Fruit fly (Drosophila melanogaster): ENCODE results near the gene Vps13B.
"Not testable (repeated sequence)": the region's sequence is repeated elsewhere in the genome, so short reads cannot be mapped to it uniquely, and the experiment has no call there.

The Vps13B gene

DNA sequence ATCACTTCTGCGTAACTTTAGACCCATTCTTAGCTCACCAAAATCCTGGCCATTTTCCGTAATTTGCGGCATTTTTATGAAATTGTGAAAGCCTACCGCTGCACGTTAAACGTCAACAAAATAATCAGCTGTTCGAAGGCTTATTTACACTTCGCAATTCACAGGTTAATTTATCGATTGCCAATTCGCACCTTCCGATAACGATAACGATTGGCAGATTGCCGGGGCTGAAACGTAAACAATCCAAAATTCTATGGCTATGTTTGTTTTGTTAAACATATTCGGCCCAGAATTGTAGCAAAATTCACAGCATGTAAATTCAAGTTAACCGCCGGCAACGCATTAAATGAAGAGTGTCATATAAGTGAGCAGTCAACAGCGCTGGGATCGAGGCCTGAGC lies at the start of gene Vps13B, which contains the start of gene eIF2Balpha:
Gene Vps13B (plus strand): TSS at position 223 of the 400 bp plus-strand sequence.
Gene eIF2Balpha (minus strand): TSS at position 133 of the 400 bp plus-strand sequence.
- no peak for TF ChIP-seq EcR (GFP tag; optimal IDR thresholded peaks at IDR 0.05)

DNA sequence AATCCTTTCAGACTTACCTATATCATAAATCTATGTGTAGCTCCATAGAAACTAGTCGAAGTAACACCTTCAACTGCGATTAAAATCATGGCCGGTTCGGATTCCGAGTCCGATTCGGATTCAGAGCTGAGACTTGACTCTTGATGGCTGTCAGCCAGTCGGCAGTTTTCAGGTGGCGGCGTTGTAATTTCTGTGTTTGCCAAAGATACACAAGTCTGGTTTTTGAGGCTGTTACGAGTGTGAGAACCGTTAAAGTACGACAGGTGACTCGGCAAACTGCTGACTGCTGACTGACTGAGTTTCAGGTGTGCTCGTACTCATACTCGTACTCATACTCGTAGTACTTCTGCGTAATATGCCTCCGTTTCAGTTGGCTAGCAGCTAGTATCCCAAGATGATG lies 44.6 kb upstream of the Vps13B start:
- no peak for TF ChIP-seq CG8478 (optimal IDR thresholded peaks at IDR 0.05)
- TF ChIP-seq EcR (GFP tag; optimal IDR thresholded peaks at IDR 0.05) = no peak
- no peak for TF ChIP-seq psq (optimal IDR thresholded peaks at IDR 0.05)
- TF ChIP-seq pan (optimal IDR thresholded peaks at IDR 0.05) = no peak
- TF ChIP-seq Dll (optimal IDR thresholded peaks at IDR 0.05) = no peak
- TF ChIP-seq usp (GFP tag; optimal IDR thresholded peaks at IDR 0.05) = no peak

DNA sequence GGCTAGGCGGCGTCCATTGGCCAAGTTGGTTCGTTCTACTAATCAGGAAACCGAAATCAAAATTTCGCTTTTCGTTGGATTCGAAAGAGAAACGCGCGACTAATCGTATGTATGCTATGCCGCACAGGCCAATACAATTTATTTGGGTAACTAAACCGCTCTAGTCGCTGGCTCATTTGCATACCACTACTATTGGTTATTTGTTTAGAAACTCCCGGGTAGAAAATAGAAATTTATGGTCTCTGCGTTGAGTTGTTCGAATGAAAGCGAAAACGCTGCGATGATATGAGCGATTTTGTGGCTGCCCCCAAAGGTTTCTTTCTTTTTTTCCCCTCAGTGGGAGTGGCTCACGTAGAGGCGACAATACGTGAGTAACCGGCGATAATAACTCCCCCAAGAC lies 42.7 kb upstream of the Vps13B start:
- TF ChIP-seq CG8478 (optimal IDR thresholded peaks at IDR 0.05) (no peak), Dll (optimal IDR thresholded peaks at IDR 0.05) (no peak), psq (optimal IDR thresholded peaks at IDR 0.05) (no peak), pan (optimal IDR thresholded peaks at IDR 0.05) (no peak), EcR (GFP tag; optimal IDR thresholded peaks at IDR 0.05) (no peak), usp (GFP tag; optimal IDR thresholded peaks at IDR 0.05) (no peak)

DNA sequence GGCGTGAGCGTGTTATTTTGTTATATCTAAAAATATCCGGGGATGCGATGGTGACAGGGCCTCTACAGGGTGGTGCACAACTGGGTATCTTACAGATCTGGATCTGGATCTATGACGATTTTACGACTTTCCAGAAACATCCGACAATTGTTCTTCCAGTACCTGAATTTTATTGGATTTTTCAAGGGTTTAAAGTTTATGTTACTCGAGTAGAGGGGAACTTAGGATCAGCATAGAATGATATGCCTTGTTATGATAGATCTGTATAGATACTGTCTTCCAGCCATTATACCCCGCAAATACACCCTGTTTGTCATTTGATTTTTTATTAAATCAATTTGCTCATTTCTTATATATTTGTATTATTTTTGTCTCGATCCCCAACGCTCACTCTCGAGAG lies 41.4 kb upstream of the Vps13B start:
- TF ChIP-seq usp (GFP tag; optimal IDR thresholded peaks at IDR 0.05) = no peak
- no peak for TF ChIP-seq CG8478 (optimal IDR thresholded peaks at IDR 0.05)
- no peak for TF ChIP-seq EcR (GFP tag; optimal IDR thresholded peaks at IDR 0.05)
- no peak for TF ChIP-seq pan (optimal IDR thresholded peaks at IDR 0.05)
- no peak for TF ChIP-seq psq (optimal IDR thresholded peaks at IDR 0.05)
- TF ChIP-seq Dll (optimal IDR thresholded peaks at IDR 0.05) = no peak

DNA sequence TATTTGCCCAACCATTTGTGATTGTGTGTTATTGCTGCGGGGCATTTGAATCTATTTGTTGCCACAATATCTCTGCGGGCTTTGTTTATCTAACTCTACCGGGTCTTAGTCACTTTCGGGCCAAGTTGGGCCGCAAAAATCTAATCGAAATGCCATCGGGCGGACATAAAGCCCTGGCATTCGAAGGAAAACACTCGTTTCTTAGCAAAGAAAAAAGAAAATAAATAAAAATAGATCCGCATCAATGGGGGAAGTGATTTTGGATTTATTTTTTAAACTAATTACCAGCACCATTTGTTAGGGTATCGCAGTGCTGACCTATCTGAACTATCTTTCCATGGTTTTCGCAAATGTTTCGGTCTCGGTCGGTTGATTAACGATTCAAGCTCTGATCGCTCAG lies 37.2 kb upstream of the Vps13B start:
- no peak for TF ChIP-seq CG8478 (optimal IDR thresholded peaks at IDR 0.05)
- no peak for TF ChIP-seq pan (optimal IDR thresholded peaks at IDR 0.05)
- TF ChIP-seq psq (optimal IDR thresholded peaks at IDR 0.05) = no peak
- no peak for TF ChIP-seq EcR (GFP tag; optimal IDR thresholded peaks at IDR 0.05)
- TF ChIP-seq Dll (optimal IDR thresholded peaks at IDR 0.05) = no peak
- TF ChIP-seq usp (GFP tag; optimal IDR thresholded peaks at IDR 0.05) = no peak

DNA sequence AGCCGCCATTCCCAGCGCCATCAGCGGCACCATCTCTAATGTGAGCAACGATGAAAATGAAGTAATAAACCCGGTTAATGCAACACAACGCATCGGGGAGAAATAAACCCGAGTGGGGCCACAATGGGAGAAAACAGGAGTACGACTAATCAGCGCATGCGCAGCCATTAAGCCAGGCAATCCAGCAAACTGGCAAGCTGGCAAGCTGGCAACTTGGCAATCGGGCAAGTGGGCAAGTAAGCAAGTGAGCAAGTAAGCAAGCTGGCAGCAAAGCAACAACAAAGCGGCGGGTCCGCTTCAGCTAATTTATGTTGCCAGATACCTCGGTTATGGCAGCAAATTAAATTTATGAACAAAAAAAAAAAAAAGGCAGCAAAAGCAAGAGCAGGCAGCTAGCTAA lies 36.1 kb upstream of the Vps13B start:
- TF ChIP-seq Dll (optimal IDR thresholded peaks at IDR 0.05) = no peak
- TF ChIP-seq CG8478 (optimal IDR thresholded peaks at IDR 0.05) = no peak
- TF ChIP-seq EcR (GFP tag; optimal IDR thresholded peaks at IDR 0.05) = no peak
- TF ChIP-seq psq (optimal IDR thresholded peaks at IDR 0.05) = no peak
- no peak for TF ChIP-seq pan (optimal IDR thresholded peaks at IDR 0.05)

DNA sequence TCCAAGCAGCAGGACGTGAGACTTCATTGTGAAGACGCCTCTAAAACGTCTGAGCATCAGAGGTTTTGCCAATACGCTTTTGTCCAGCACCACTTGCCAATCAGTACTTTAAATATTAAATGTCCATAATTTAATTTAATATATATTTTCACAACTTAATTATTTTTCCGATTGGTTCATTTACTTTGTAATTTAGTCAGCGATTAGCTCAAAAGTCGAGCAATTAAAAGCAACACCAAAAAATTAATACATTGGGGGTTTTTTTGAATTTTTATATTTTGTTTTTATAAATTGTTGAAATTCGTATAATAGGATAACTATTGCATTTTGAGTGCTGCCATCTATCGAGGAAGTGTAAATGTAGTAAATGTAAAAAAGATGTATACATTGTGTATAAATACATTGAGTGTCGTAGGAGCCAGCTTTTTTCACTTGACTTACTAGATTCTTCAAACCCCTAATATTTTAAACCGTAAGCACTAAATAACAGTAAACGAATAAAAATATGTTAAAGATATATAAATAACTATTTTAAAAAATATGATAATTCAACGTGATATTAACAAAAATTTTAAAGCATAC lies 31.9 kb upstream of the Vps13B start, which contains the start of gene CG15517:
Gene CG15517 (minus strand): TSS at position 51 of the 582 bp plus-strand sequence.
- TF ChIP-seq EcR (GFP tag; optimal IDR thresholded peaks at IDR 0.05) (no peak), psq (optimal IDR thresholded peaks at IDR 0.05) (no peak), CG8478 (optimal IDR thresholded peaks at IDR 0.05) (no peak), pan (optimal IDR thresholded peaks at IDR 0.05) (no peak), Dll (optimal IDR thresholded peaks at IDR 0.05) (no peak), usp (GFP tag; optimal IDR thresholded peaks at IDR 0.05) (no peak)

DNA sequence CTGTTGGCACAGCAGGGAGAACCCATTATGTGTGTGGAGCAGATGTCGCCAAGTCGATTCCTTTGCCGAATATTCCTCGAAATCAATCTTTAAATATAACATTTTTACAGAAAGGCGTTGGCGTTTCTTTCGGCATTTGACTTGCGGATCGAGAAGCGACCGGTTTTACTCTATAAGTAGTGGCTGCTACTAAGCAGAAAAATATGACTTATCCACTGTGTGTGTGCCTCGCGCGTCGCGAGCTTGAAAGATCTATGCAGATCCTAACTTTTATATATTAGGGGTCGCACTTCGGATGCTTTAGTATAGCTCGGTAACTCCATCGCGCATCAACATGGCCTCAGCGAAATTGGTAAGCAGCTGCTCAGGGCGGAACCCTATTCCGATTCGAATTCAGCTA lies 30.6 kb upstream of the Vps13B start, which contains the start of gene CG15515:
Gene CG15515 (plus strand): TSS at position 301 of the 400 bp plus-strand sequence.
- TF ChIP-seq pan (optimal IDR thresholded peaks at IDR 0.05) (no peak), psq (optimal IDR thresholded peaks at IDR 0.05) (no peak), usp (GFP tag; optimal IDR thresholded peaks at IDR 0.05) (no peak), Dll (optimal IDR thresholded peaks at IDR 0.05) (no peak), EcR (GFP tag; optimal IDR thresholded peaks at IDR 0.05) (no peak), CG8478 (optimal IDR thresholded peaks at IDR 0.05) (no peak)

DNA sequence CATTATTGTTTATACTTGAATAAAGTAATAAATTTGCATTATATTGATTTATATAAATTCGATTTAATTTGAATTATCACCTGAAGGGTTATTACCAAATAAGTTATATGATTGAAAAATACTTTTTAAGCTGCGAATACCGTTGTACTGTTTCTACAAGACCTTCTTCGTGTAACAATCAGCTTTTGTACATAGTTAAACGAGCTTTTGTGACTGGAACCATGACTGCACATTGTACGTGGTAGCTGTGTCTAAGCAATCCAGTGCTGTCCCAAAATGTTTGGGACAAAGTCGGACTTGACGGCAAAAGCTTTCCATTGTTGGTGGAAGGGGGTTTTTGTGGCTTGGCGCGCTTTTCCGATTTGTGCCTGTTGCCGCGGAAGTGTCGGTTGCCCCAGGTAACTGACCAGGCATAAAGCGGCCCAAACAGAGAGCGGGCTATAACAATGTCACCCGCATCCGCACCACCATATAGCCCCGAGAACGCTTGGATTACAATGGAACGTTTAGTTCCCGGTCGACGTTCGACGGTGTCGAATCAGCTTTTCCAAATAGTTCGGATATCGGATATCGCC lies 28.1 kb upstream of the Vps13B start, which contains the start of gene CG31036:
Gene CG31036 (plus strand): TSS at position 507 of the 575 bp plus-strand sequence.
- TF ChIP-seq CG8478 (optimal IDR thresholded peaks at IDR 0.05) (no peak), psq (optimal IDR thresholded peaks at IDR 0.05) (no peak), pan (optimal IDR thresholded peaks at IDR 0.05) (no peak), EcR (GFP tag; optimal IDR thresholded peaks at IDR 0.05) (no peak), Dll (optimal IDR thresholded peaks at IDR 0.05) (no peak), usp (GFP tag; optimal IDR thresholded peaks at IDR 0.05) (no peak)

DNA sequence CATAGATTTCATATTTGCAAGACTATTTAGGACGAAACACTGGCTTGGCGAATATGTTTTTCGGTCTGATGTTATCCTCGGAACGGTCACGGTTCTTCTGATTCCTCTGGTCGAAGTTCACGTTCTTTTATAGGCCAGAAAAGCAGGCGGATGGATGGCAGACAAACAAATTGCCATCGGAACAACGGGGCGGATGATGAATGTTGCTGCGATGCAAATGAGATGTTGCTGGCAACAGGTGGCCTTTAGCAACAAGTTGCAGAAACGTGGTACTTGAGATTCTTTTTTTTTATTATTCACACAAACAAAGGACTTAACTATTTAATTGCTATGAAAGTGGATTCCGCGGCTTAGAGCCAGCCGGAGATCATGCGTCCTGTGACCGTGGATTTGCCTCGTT lies 21.5 kb upstream of the Vps13B start, which contains the start of gene Capa:
Gene Capa (minus strand): TSS at position 101 of the 400 bp plus-strand sequence.
- TF ChIP-seq pan (optimal IDR thresholded peaks at IDR 0.05) = no peak
- no peak for TF ChIP-seq psq (optimal IDR thresholded peaks at IDR 0.05)
- no peak for TF ChIP-seq CG8478 (optimal IDR thresholded peaks at IDR 0.05)
- no peak for TF ChIP-seq usp (GFP tag; optimal IDR thresholded peaks at IDR 0.05)
- TF ChIP-seq Dll (optimal IDR thresholded peaks at IDR 0.05) = no peak
- no peak for TF ChIP-seq EcR (GFP tag; optimal IDR thresholded peaks at IDR 0.05)

DNA sequence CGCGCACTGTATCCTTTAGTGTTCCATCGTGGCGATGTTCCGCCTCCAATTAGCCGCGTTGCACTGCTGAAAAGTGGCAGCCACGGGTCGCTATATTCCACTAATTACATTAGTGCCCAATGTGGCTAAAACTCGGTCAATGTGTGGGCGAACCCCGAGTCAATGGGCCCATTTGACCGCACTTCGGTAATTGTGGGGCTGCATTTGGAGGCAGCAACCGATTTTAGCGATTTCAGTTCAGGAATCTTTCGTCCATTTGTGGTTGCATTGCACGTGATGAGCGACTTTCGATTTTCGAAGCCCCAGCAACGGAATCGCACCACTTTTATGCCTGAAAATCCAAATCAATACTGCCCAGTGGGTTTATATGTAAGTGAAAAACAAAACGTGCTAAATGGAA lies 15.6 kb upstream of the Vps13B start, which contains the start of gene trp:
Gene trp (minus strand): TSS at position 101 of the 400 bp plus-strand sequence.
- TF ChIP-seq pan (optimal IDR thresholded peaks at IDR 0.05) = no peak
- TF ChIP-seq psq (optimal IDR thresholded peaks at IDR 0.05) = no peak
- TF ChIP-seq CG8478 (optimal IDR thresholded peaks at IDR 0.05) = no peak
- TF ChIP-seq Dll (optimal IDR thresholded peaks at IDR 0.05) = no peak
- no peak for TF ChIP-seq EcR (GFP tag; optimal IDR thresholded peaks at IDR 0.05)
- TF ChIP-seq usp (GFP tag; optimal IDR thresholded peaks at IDR 0.05) = no peak

DNA sequence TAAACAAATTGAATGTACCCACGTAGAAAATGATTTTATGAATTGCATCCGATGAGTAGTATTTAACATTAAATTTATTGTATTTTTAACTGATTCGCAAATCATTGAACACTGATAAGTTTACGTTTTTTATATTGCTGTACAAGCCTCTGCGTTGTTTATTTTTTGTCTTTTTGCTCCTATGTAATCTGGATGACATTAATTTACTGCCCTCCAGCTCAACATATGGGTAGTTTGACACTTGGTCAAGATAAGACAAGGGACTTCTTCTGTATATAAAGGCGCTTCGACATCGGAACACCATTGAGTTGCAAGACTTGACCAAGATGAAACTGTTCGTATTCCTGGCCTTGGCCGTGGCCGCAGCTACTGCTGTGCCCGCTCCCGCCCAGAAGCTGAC lies 13.9 kb upstream of the Vps13B start, which contains the start of gene Jon99Ciii:
Gene Jon99Ciii (plus strand): TSS at position 301 of the 400 bp plus-strand sequence.
- TF ChIP-seq EcR (GFP tag; optimal IDR thresholded peaks at IDR 0.05); pan (optimal IDR thresholded peaks at IDR 0.05); Dll (optimal IDR thresholded peaks at IDR 0.05): not testable (repeated sequence)
